Fruit fly (Drosophila melanogaster) whole organism, embryonic: ENCODE results near the gene CG5510.
A peak's percentile ranks its signal among the peaks of the same experiment; 100 is the strongest.

Experiments used
- Ada2b ChIP-seq: fragments of 200-800 bp; sonication (Bioruptor generic); IDR thresholded peaks from 2 replicates; pipeline ENCODE4 v1.3.6; 2022; ENCODE audit warnings: missing biosample characterization, missing genetic modification characterization
- CG10462 ChIP-seq: fragments of 200-800 bp; sonication (Bioruptor generic); optimal IDR thresholded peaks from 2 replicates; lab custom pipeline; 2016; ENCODE audit warnings: missing biosample characterization, missing genetic modification characterization
- CG10654 ChIP-seq: fragments of 200-800 bp; sonication (Bioruptor generic); optimal IDR thresholded peaks from 2 replicates; lab custom pipeline; 2016; ENCODE audit warnings: missing biosample characterization, missing genetic modification characterization
- CG11085 ChIP-seq: fragments of 200-800 bp; sonication (Bioruptor generic); IDR thresholded peaks from 2 replicates; pipeline ENCODE4 v1.3.6; 2022; ENCODE audit warnings: missing biosample characterization, missing genetic modification characterization
- CG11560 ChIP-seq: fragments of 200-800 bp; sonication (Bioruptor generic); IDR thresholded peaks from 3 replicates; pipeline ENCODE4 v1.3.6; 2022; ENCODE audit warnings: missing biosample characterization, missing genetic modification characterization
- CG12104 ChIP-seq: fragments of 200-800 bp; sonication (Bioruptor generic); optimal IDR thresholded peaks from 3 replicates; lab custom pipeline; 2016; ENCODE audit warnings: missing biosample characterization, missing genetic modification characterization
- CG12942 ChIP-seq: fragments of 200-800 bp; sonication (Bioruptor generic); optimal IDR thresholded peaks from 3 replicates; lab custom pipeline; 2016; ENCODE audit warnings: missing biosample characterization, missing genetic modification characterization
- CG15073 ChIP-seq: fragments of 200-800 bp; sonication (Bioruptor generic); optimal IDR thresholded peaks from 2 replicates; lab custom pipeline; 2016; ENCODE audit warnings: missing biosample characterization, missing genetic modification characterization
- CG1529 ChIP-seq: fragments of 200-800 bp; sonication (Bioruptor generic); optimal IDR thresholded peaks from 3 replicates; lab custom pipeline; 2018; ENCODE audit warnings: missing biosample characterization, missing genetic modification characterization
- CG17802 ChIP-seq: fragments of 200-800 bp; sonication (Bioruptor generic); optimal IDR thresholded peaks from 2 replicates; lab custom pipeline; 2018; ENCODE audit warnings: missing biosample characterization, mild to moderate bottlenecking, missing genetic modification characterization, moderate library complexity
- CG1832 ChIP-seq: fragments of 200-800 bp; sonication (Bioruptor generic); optimal IDR thresholded peaks from 2 replicates; lab custom pipeline; 2017; ENCODE audit warnings: missing biosample characterization, mild to moderate bottlenecking, missing genetic modification characterization, inconsistent platforms
- CG18476 ChIP-seq: fragments of 200-800 bp; sonication (Bioruptor generic); optimal IDR thresholded peaks from 2 replicates; lab custom pipeline; 2016; ENCODE audit warnings: missing biosample characterization, mild to moderate bottlenecking, missing genetic modification characterization
- CG33213 ChIP-seq: fragments of 200-800 bp; sonication (Bioruptor generic); optimal IDR thresholded peaks from 3 replicates; lab custom pipeline; 2016; ENCODE audit warnings: missing biosample characterization, missing genetic modification characterization
- CG34376 ChIP-seq: fragments of 200-800 bp; sonication (Bioruptor generic); optimal IDR thresholded peaks from 2 replicates; lab custom pipeline; 2018; ENCODE audit warnings: missing biosample characterization, mild to moderate bottlenecking, missing genetic modification characterization
- CG4404 ChIP-seq: fragments of 200-800 bp; sonication (Bioruptor generic); IDR thresholded peaks from 2 replicates; pipeline ENCODE4 v1.3.6; 2022; ENCODE audit warnings: missing biosample characterization, missing genetic modification characterization
- CG4730 ChIP-seq: fragments of 200-800 bp; sonication (Bioruptor generic); IDR thresholded peaks from 2 replicates; pipeline ENCODE4 v1.3.6; 2022; ENCODE audit warnings: missing biosample characterization, missing genetic modification characterization
- CG6791 ChIP-seq: fragments of 200-800 bp; sonication (Bioruptor generic); IDR thresholded peaks from 3 replicates; pipeline ENCODE4 v1.3.6; 2022; ENCODE audit warnings: missing biosample characterization, missing genetic modification characterization; ENCODE audit not compliant: partially characterized antibody
- CG6813 ChIP-seq: fragments of 200-800 bp; sonication (Bioruptor generic); optimal IDR thresholded peaks from 2 replicates; lab custom pipeline; 2017; ENCODE audit warnings: missing biosample characterization, missing genetic modification characterization, mild to moderate bottlenecking, moderate library complexity, missing genetic modification reagents
- CG8089 ChIP-seq: fragments of 200-800 bp; sonication (Bioruptor generic); optimal IDR thresholded peaks from 3 replicates; lab custom pipeline; 2016; ENCODE audit warnings: missing biosample characterization, missing genetic modification characterization
- CG8765 ChIP-seq: fragments of 200-800 bp; sonication (Bioruptor generic); IDR thresholded peaks from 2 replicates; pipeline ENCODE4 v1.3.6; 2022; ENCODE audit warnings: missing biosample characterization, missing genetic modification characterization
- CG9609 ChIP-seq: fragments of 200-800 bp; sonication (Bioruptor generic); optimal IDR thresholded peaks from 3 replicates; lab custom pipeline; 2016; ENCODE audit warnings: missing biosample characterization, missing genetic modification characterization
- CG9817 ChIP-seq: fragments of 200-800 bp; sonication (Bioruptor generic); optimal IDR thresholded peaks from 2 replicates; lab custom pipeline; 2018; ENCODE audit warnings: missing biosample characterization, mild to moderate bottlenecking, missing genetic modification characterization, moderate library complexity
- Dip3 ChIP-seq: fragments of 200-800 bp; sonication (Bioruptor generic); optimal IDR thresholded peaks from 3 replicates; lab custom pipeline; 2016; ENCODE audit warnings: missing biosample characterization, missing genetic modification characterization
- Ets65A ChIP-seq: fragments of 200-800 bp; sonication (Bioruptor generic); peaks from one replicate; lab custom pipeline; 2016; ENCODE audit warnings: missing biosample characterization, missing genetic modification characterization
- Fer1 ChIP-seq: fragments of 200-800 bp; sonication (Bioruptor generic); optimal IDR thresholded peaks from 2 replicates; lab custom pipeline; 2017; ENCODE audit warnings: missing biosample characterization, mild to moderate bottlenecking, missing genetic modification characterization
- H15 ChIP-seq: fragments of 200-800 bp; sonication (Bioruptor generic); IDR thresholded peaks from 3 replicates; pipeline ENCODE4 v1.3.6; 2022; ENCODE audit warnings: missing biosample characterization, missing genetic modification characterization
- HHEX ChIP-seq: fragments of 200-800 bp; sonication (Bioruptor generic); optimal IDR thresholded peaks from 3 replicates; lab custom pipeline; 2017; ENCODE audit warnings: missing biosample characterization, mild to moderate bottlenecking, missing genetic modification characterization, missing genetic modification reagents
- HLHmδ ChIP-seq: fragments of 200-800 bp; sonication (Bioruptor generic); optimal IDR thresholded peaks from 2 replicates; lab custom pipeline; 2018; ENCODE audit warnings: missing biosample characterization, mild to moderate bottlenecking, missing genetic modification characterization, moderate library complexity
- Nf-YC ChIP-seq: fragments of 200-800 bp; optimal IDR thresholded peaks from 3 replicates; lab custom pipeline; 2019; ENCODE audit warnings: missing biosample characterization, mild to moderate bottlenecking, missing genetic modification characterization, moderate library complexity
- Sin3A ChIP-seq: fragments of >200 bp; optimal IDR thresholded peaks from 2 replicates; lab custom pipeline; 2018
- Sry-δ ChIP-seq: fragments of 200-800 bp; sonication (Bioruptor generic); optimal IDR thresholded peaks from 2 replicates; lab custom pipeline; 2016; ENCODE audit warnings: missing biosample characterization, missing genetic modification characterization
- Stat92E ChIP-seq, 3 experiments: fragments of >200 bp in 2 of 3; fragments of 200-800 bp in 1 of 3; sonication (Bioruptor generic) in 1 of 3; optimal IDR thresholded peaks; 2 replicates each; lab custom pipeline; 2017 to 2019; ENCODE audit warnings: missing biosample characterization in 3 of 3, missing genetic modification characterization in 3 of 3, mild to moderate bottlenecking in 1 of 3, moderate library complexity in 1 of 3
- Xrp1 ChIP-seq: fragments of 200-800 bp; sonication (Bioruptor generic); IDR thresholded peaks from 2 replicates; pipeline ENCODE4 v1.3.6; 2022; ENCODE audit warnings: missing biosample characterization, missing genetic modification characterization
- dpn ChIP-seq, 2 experiments: fragments of 200-800 bp; sonication (Bioruptor generic); optimal IDR thresholded peaks; 3 replicates each; lab custom pipeline; 2016; ENCODE audit warnings: missing biosample characterization in 2 of 2, missing genetic modification characterization in 2 of 2
- hbn ChIP-seq: fragments of 200-800 bp; sonication (Bioruptor generic); IDR thresholded peaks from 2 replicates; pipeline ENCODE4 v1.3.6; 2022; ENCODE audit warnings: missing biosample characterization, missing genetic modification characterization; ENCODE audit not compliant: partially characterized antibody
- hkb ChIP-seq, 2 experiments: fragments of 200-800 bp in 1 of 2; fragments of >200 bp in 1 of 2; sonication (Bioruptor generic) in 1 of 2; IDR thresholded peaks in 1 of 2; optimal IDR thresholded peaks in 1 of 2; 2 replicates each; pipeline versions ENCODE4 v1.3.6 to Lab custom; 2017 to 2022; ENCODE audit warnings: missing biosample characterization in 1 of 2, missing genetic modification characterization in 1 of 2
- knrl ChIP-seq: fragments of 200-800 bp; sonication (Bioruptor generic); IDR thresholded peaks from 3 replicates; pipeline ENCODE4 v1.3.6; 2022; ENCODE audit warnings: missing biosample characterization, missing genetic modification characterization; ENCODE audit not compliant: partially characterized antibody
- onecut ChIP-seq: fragments of 200-800 bp; sonication (Bioruptor generic); IDR thresholded peaks from 2 replicates; pipeline ENCODE4 v1.3.6; 2022; ENCODE audit warnings: missing biosample characterization, missing genetic modification characterization
- otp ChIP-seq: fragments of 200-800 bp; sonication (Bioruptor generic); IDR thresholded peaks from 3 replicates; pipeline ENCODE4, ENCODE4 v1.3.6; 2022; ENCODE audit warnings: missing biosample characterization, missing genetic modification characterization
- pita ChIP-seq: fragments of 200-800 bp; sonication (Bioruptor generic); optimal IDR thresholded peaks from 2 replicates; lab custom pipeline; 2017; ENCODE audit warnings: missing biosample characterization, mild to moderate bottlenecking, missing genetic modification characterization
- pnt ChIP-seq: fragments of 200-800 bp; sonication (Bioruptor generic); optimal IDR thresholded peaks from 3 replicates; lab custom pipeline; 2016; ENCODE audit warnings: missing biosample characterization, missing genetic modification characterization
- salm ChIP-seq: fragments of 200-800 bp; sonication (Bioruptor generic); optimal IDR thresholded peaks from 2 replicates; lab custom pipeline; 2018; ENCODE audit warnings: missing biosample characterization, mild to moderate bottlenecking, missing genetic modification characterization
- sens ChIP-seq: fragments of 200-800 bp; sonication (Bioruptor generic); peaks from one replicate; lab custom pipeline; 2016; ENCODE audit warnings: missing biosample characterization, missing genetic modification characterization
- slou ChIP-seq: fragments of 200-800 bp; sonication (Bioruptor generic); optimal IDR thresholded peaks from 3 replicates; lab custom pipeline; 2016; ENCODE audit warnings: missing biosample characterization, missing genetic modification characterization
- slp2 ChIP-seq: fragments of 200-800 bp; sonication (Bioruptor generic); optimal IDR thresholded peaks from 2 replicates; lab custom pipeline; 2016; ENCODE audit warnings: missing biosample characterization, missing genetic modification characterization
- sob ChIP-seq: fragments of 200-800 bp; sonication (Bioruptor generic); IDR thresholded peaks from 2 replicates; pipeline ENCODE4 v1.3.6; 2022; ENCODE audit warnings: missing biosample characterization, missing genetic modification characterization
- tgo ChIP-seq: fragments of 200-800 bp; sonication (Bioruptor generic); IDR thresholded peaks from 3 replicates; pipeline ENCODE4 v1.3.6; 2022; ENCODE audit warnings: missing biosample characterization, missing genetic modification characterization
- tio ChIP-seq: fragments of 200-800 bp; sonication (Bioruptor generic); optimal IDR thresholded peaks from 2 replicates; lab custom pipeline; 2017; ENCODE audit warnings: missing biosample characterization, missing genetic modification characterization, inconsistent platforms
- ttk ChIP-seq: fragments of 200-800 bp; sonication (Bioruptor generic); IDR thresholded peaks from 2 replicates; pipeline ENCODE4 v2.1.2; 2022; ENCODE audit warnings: missing biosample characterization, missing genetic modification characterization
- wek ChIP-seq: fragments of 200-800 bp; sonication (Bioruptor generic); optimal IDR thresholded peaks from 3 replicates; lab custom pipeline; 2018; ENCODE audit warnings: missing biosample characterization, mild to moderate bottlenecking, missing genetic modification characterization, moderate library complexity

The CG5510 gene

DNA sequence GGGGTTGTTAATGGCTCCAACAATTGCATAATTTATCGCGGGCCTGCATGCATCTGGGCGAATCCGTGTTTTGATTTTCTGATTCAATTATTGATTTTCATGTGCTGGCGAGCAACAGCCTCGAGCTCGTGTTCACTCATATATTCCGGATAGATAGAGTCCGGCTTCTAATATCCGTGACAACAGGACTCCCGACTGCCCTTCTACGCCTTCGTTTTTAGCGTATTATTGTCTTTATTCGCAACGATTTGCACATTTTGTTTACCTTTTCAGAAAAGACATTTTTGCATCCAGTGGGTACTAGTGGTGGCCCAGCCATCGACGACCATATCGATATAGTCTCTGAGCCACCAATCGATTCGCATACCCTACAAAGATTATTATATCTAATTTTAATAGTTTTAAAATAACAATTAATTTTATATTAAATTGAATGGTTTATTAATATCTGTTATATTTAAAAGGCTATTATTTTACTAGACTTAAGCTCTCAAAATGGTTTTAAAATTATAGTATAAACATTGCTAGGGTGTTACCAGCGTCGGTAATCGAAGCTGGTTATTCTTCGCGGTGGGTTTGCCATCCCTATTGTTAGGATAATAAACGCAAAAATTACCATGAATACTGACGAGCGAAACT, 8.1 kb downstream of the CG5510 start, which contains the start of the genes Myo95E and TBC1d7 (continued):
- TF ChIP-seq Nf-YC (tag; lab: Kevin White, UChicago) (no peak), CG8089 (GFP tag; lab: Kevin White, UChicago) (no peak), CG4730 (GFP tag; lab: Robert Waterston, UW) (peak; percentile 93), HHEX (peak; percentile 75), sob (peak; percentile 92), CG12104 (GFP tag; lab: Kevin White, UChicago) (peak; percentile 81), Xrp1 (peak; percentile 96), Stat92E (GFP tag; optimal IDR thresholded peaks at IDR 0.05; lab: Kevin White, UChicago) (peak in 1 of 3 experiments; percentile 7), Sin3A (peak; percentile 5), Dip3 (GFP tag; lab: Kevin White, UChicago) (peak; percentile 54), CG1832 (GFP tag; lab: Kevin White, UChicago) (no peak), pnt (GFP tag; lab: Kevin White, UChicago) (peak; percentile 9), onecut (GFP tag; lab: Robert Waterston, UW) (peak; percentile 80), Fer1 (GFP tag; lab: Kevin White, UChicago) (peak; percentile 83), slou (peak; percentile 60), HLHmδ (no peak), tio (GFP tag; lab: Kevin White, UChicago) (no peak), CG10462 (GFP tag; lab: Kevin White, UChicago) (peak; percentile 40), CG10654 (GFP tag; lab: Kevin White, UChicago) (peak; percentile 73), pita (no peak), slp2 (GFP tag; lab: Kevin White, UChicago) (no peak), CG17802 (tag; lab: Kevin White, UChicago) (peak; percentile 38), CG4404 (peak; percentile 91), CG12942 (GFP tag; lab: Kevin White, UChicago) (peak; percentile 78), CG18476 (peak; percentile 81), CG1529 (GFP tag; lab: Kevin White, UChicago) (no peak), CG9609 (GFP tag; lab: Kevin White, UChicago) (peak; percentile 18), CG9817 (tag; lab: Kevin White, UChicago) (peak; percentile 83), wek (GFP tag; lab: Kevin White, UChicago) (no peak), hbn (GFP tag; lab: Robert Waterston, UW) (peak; percentile 64), CG33213 (GFP tag; lab: Kevin White, UChicago) (peak; percentile 47), Ada2b (GFP tag; lab: Robert Waterston, UW) (peak; percentile 91), salm (tag; lab: Kevin White, UChicago) (peak; percentile 74), CG11085 (GFP tag; lab: Robert Waterston, UW) (peak; percentile 73), otp (GFP tag; lab: Robert Waterston, UW) (peak; percentile 85), ttk (GFP tag; lab: Robert Waterston, UW) (peak; percentile 92), Sry-δ (GFP tag; lab: Kevin White, UChicago) (peak; percentile 80), knrl (peak; percentile 84), dpn (GFP tag; optimal IDR thresholded peaks at IDR 0.05; lab: Kevin White, UChicago) (peak; percentile 7 to 91), CG6813 (GFP tag; lab: Kevin White, UChicago) (peak; percentile 65), hkb (optimal IDR thresholded peaks at IDR 0.05; lab: Kevin White, UChicago) (no peak), hkb (GFP tag; IDR thresholded peaks at IDR 0.05; lab: Robert Waterston, UW) (peak; percentile 92), CG6791 (GFP tag; lab: Robert Waterston, UW) (peak; percentile 39; the same call in 1 of the 3 replicates), CG8765 (peak; percentile 78), CG15073 (GFP tag; lab: Kevin White, UChicago) (peak; percentile 28), sens (GFP tag; lab: Kevin White, UChicago) (peak; percentile 88), H15 (GFP tag; lab: Robert Waterston, UW) (peak; percentile 93), CG11560 (tag; lab: Robert Waterston, UW) (peak; percentile 81), CG34376 (peak; percentile 74), tgo (GFP tag; lab: Robert Waterston, UW) (peak; percentile 97), Ets65A (GFP tag; lab: Kevin White, UChicago) (peak; percentile 77)
